Worm (Caenorhabditis elegans): ENCODE measurements around the gene fnip-2.

- TF ChIP-seq nhr-237 (tag; optimal IDR thresholded peaks at IDR 0.05): no peak
- TF ChIP-seq lsy-2 (tag; optimal IDR thresholded peaks at IDR 0.05): no peak
- no peak for TF ChIP-seq pha-4 (tag; optimal IDR thresholded peaks at IDR 0.05)
- TF ChIP-seq nhr-28 (tag; optimal IDR thresholded peaks at IDR 0.05): no peak
- TF ChIP-seq tbx-8 (GFP tag; optimal IDR thresholded peaks at IDR 0.05): no peak
- TF ChIP-seq mep-1 (tag; optimal IDR thresholded peaks at IDR 0.05): no peak
Observed at ce11 chrIV:2242349-2243088, 19.9 kb downstream of the fnip-2 start, which contains the start of the genes M70.3 and M70.2.

Data from whole organism, mixed stage, embryonic.